Worm (Caenorhabditis elegans): ENCODE data around the gene F12A10.8.

- no peak for TF ChIP-seq tbx-2 (tag; optimal IDR thresholded peaks at IDR 0.05)
- TF ChIP-seq fkh-8 (tag; optimal IDR thresholded peaks at IDR 0.05) = no peak
- TF ChIP-seq aly-2 (tag; optimal IDR thresholded peaks at IDR 0.05) = no peak
- no peak for TF ChIP-seq fkh-10 (GFP tag; optimal IDR thresholded peaks at IDR 0.05)
Observed at ce11 chrII:5503760-5504159, 2.9 kb upstream of the F12A10.8 start, which contains the start of gene cyp-44A1.
